Worm (Caenorhabditis elegans) whole organism, midembryonic: ENCODE measurements around the gene C16D9.5.

Experiments used
- T22C8.4 ChIP-seq: fragments of 200-800 bp; sonication (Bioruptor generic); IDR thresholded peaks from 2 replicates; pipeline ENCODE4 v1.3.6; 2022; ENCODE audit warnings: missing genetic modification characterization, missing compliant biosample characterization
- flt-1 ChIP-seq: fragments of 200-800 bp; sonication (Bioruptor generic); IDR thresholded peaks from 2 replicates; pipeline ENCODE4 v1.3.6; 2022; ENCODE audit warnings: missing genetic modification characterization, missing compliant biosample characterization
- tab-1 ChIP-seq: fragments of 200-800 bp; sonication (Bioruptor generic); IDR thresholded peaks from 2 replicates; pipeline ENCODE4 v1.3.6; 2022; ENCODE audit warnings: missing genetic modification characterization, missing compliant biosample characterization

DNA sequence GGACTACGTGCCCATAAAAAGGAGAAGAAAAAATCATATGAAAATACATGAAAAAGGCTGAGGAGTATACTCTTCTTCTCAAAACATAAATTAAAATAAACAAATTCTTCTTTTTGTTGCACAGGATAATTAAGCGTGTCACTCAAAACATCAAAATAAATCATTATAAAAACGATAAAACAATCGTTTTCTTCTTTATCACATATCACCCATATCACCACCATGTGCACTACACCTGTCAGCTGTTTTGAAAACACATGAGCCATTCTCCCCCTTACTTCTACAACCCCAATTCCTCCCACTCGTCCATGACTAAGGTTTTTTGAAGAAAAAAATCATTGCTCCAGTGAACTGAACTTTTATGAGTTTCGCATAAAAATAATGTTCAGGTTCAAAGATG lies 7.2 kb upstream of the C16D9.5 start:
- no peak for TF ChIP-seq T22C8.4
- TF ChIP-seq tab-1 (GFP tag; lab: Robert Waterston, UW): no peak
- TF ChIP-seq flt-1: no peak
